Fruit fly (Drosophila melanogaster) whole organism, prepupa: Measurements from ENCODE around the gene CG4822.

Source experiments
- Blimp-1 ChIP-seq: fragments of 200-800 bp; sonication (Bioruptor generic); optimal IDR thresholded peaks from 3 replicates; lab custom pipeline; 2017; ENCODE audit warnings: missing biosample characterization, missing genetic modification characterization, mild to moderate bottlenecking, moderate library complexity, missing genetic modification reagents
- CG11762 ChIP-seq: fragments of 200-800 bp; sonication (Bioruptor generic); optimal IDR thresholded peaks from 3 replicates; lab custom pipeline; 2016; ENCODE audit warnings: missing biosample characterization, missing genetic modification characterization; ENCODE audit not compliant: insufficient read depth
- CG16779 ChIP-seq: fragments of 200-800 bp; sonication (Bioruptor generic); optimal IDR thresholded peaks from 3 replicates; lab custom pipeline; 2017; ENCODE audit warnings: missing biosample characterization, mild to moderate bottlenecking, missing genetic modification characterization
- CG3919 ChIP-seq: fragments of 200-800 bp; sonication (Bioruptor generic); optimal IDR thresholded peaks from 3 replicates; lab custom pipeline; 2016; ENCODE audit warnings: missing biosample characterization, missing genetic modification characterization
- CG6854 ChIP-seq: fragments of 200-800 bp; sonication (Bioruptor generic); optimal IDR thresholded peaks from 2 replicates; lab custom pipeline; 2017; ENCODE audit warnings: missing biosample characterization, mild to moderate bottlenecking, missing genetic modification characterization
- Hr38 ChIP-seq: sonication (Bioruptor generic); optimal IDR thresholded peaks from 2 replicates; lab custom pipeline; 2016; ENCODE audit warnings: missing biosample characterization, missing genetic modification characterization
- Lpt ChIP-seq: fragments of 200-800 bp; sonication (Bioruptor generic); optimal IDR thresholded peaks from 3 replicates; lab custom pipeline; 2016; ENCODE audit warnings: missing biosample characterization, missing genetic modification characterization
- Met ChIP-seq: fragments of 200-800 bp; sonication (Bioruptor generic); optimal IDR thresholded peaks from 3 replicates; lab custom pipeline; 2016; ENCODE audit warnings: missing biosample characterization, missing genetic modification characterization
- achi ChIP-seq: fragments of 200-800 bp; sonication (Bioruptor generic); optimal IDR thresholded peaks from 3 replicates; lab custom pipeline; 2016; ENCODE audit warnings: missing biosample characterization, missing genetic modification characterization
- fd85E ChIP-seq: fragments of 200-800 bp; sonication (Bioruptor generic); optimal IDR thresholded peaks from 3 replicates; lab custom pipeline; 2016; ENCODE audit warnings: missing biosample characterization, missing genetic modification characterization
- fkh ChIP-seq: fragments of 200-800 bp; sonication (Bioruptor generic); optimal IDR thresholded peaks from 3 replicates; lab custom pipeline; 2017; ENCODE audit warnings: missing biosample characterization, mild to moderate bottlenecking, missing genetic modification characterization, moderate library complexity

DNA sequence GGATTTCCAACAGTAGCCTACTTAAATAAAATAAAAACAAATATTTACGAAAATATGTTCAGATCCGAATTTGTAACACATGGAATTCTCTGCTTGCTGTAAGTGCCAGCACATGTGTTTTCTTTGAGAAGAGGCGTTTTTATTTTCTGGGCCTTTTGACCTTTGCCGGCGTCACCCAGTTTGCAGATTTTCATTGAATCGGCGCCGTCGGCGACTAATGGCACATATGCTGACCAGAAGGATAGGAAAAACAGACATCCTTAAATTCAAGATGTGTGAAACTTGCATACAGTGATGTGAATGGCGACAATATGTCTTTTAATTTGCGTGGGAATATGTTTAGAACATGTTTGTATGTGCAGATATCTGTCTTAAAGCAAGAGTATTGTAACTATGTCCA lies 31.5 kb downstream of the CG4822 start:
- TF ChIP-seq CG16779 (tag; lab: Kevin White, UChicago) (no peak), CG3919 (no peak), CG11762 (GFP tag; lab: Kevin White, UChicago) (no peak), CG6854 (GFP tag; lab: Kevin White, UChicago) (no peak), achi (GFP tag; lab: Kevin White, UChicago) (no peak), fkh (GFP tag; lab: Kevin White, UChicago) (no peak), Blimp-1 (no peak), Hr38 (GFP tag; lab: Kevin White, UChicago) (no peak), fd85E (no peak), Lpt (GFP tag; lab: Kevin White, UChicago) (no peak), Met (GFP tag; lab: Kevin White, UChicago) (no peak)
